Worm (Caenorhabditis elegans): ENCODE measurements around the gene enu-3.1.
A peak's percentile ranks its signal among the peaks of the same experiment; 100 is the strongest.

The enu-3.1 gene

DNA sequence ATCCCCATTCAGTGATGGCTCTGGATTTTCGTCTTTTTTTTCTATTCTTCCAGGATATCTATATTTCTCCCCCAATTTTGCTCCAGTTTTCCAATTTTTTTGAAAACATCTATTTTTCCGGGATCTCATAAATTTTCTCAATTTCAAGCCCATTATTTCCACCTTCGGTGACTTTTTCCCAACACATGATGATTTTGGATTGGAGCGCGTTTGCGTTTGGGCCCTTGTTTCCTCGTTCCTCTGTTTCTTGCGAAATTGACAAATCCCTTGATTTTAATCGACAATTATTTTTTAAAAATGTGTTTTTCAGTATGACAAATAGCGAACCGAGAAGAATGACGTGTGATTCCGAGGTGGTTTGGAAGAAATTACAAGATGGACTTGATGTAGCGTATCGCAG is 34.9 kb downstream of the enu-3.1 start, which contains the start of gene cul-1 (continued):
- no peak for TF ChIP-seq daf-16 (GFP tag; optimal IDR thresholded peaks at IDR 0.05)
- peak; percentile 11 for TF ChIP-seq daf-16 (tag; optimal IDR thresholded peaks at IDR 0.05)
- no peak for TF ChIP-seq zag-1 (tag; optimal IDR thresholded peaks at IDR 0.05)
- TF ChIP-seq daf-19 (GFP tag; conservative IDR thresholded peaks at IDR 0.05) = no peak
- TF ChIP-seq tag-97 (GFP tag; IDR thresholded peaks at IDR 0.05) = no peak
- TF ChIP-seq mes-2 (tag; optimal IDR thresholded peaks at IDR 0.05; ENCODE audit: poor library complexity, severe bottlenecking) = peak; percentile 23
- no peak for TF ChIP-seq ceh-44 (GFP tag; IDR thresholded peaks at IDR 0.05)
- TF ChIP-seq jun-1 (tag; optimal IDR thresholded peaks at IDR 0.05) = no peak
- no peak for TF ChIP-seq nhr-77 (tag; optimal IDR thresholded peaks at IDR 0.05)
- peak; percentile 72 for TF ChIP-seq hlh-30 (tag; optimal IDR thresholded peaks at IDR 0.05; ENCODE audit: insufficient read depth)
- TF ChIP-seq daf-8 (GFP tag; IDR thresholded peaks at IDR 0.05) = no peak
- TF ChIP-seq ceh-32 (tag; optimal IDR thresholded peaks at IDR 0.05; ENCODE audit: poor library complexity) = no peak
- no peak for TF ChIP-seq aha-1 (tag)
- no peak for TF ChIP-seq cey-2 (tag; optimal IDR thresholded peaks at IDR 0.05; ENCODE audit: borderline replicate concordance, insufficient read depth)
- no peak for TF ChIP-seq ztf-11 (tag; optimal IDR thresholded peaks at IDR 0.05)
- no peak for TF ChIP-seq daf-12 (tag; optimal IDR thresholded peaks at IDR 0.05)
- no peak for TF ChIP-seq T20F7.1 (GFP tag; optimal IDR thresholded peaks at IDR 0.05)
- no peak for TF ChIP-seq snpc-1.2 (GFP tag; IDR thresholded peaks at IDR 0.05)
- TF ChIP-seq nhr-11 (tag; optimal IDR thresholded peaks at IDR 0.05) = no peak
- TF ChIP-seq fos-1 (tag; optimal IDR thresholded peaks at IDR 0.05) = no peak

DNA sequence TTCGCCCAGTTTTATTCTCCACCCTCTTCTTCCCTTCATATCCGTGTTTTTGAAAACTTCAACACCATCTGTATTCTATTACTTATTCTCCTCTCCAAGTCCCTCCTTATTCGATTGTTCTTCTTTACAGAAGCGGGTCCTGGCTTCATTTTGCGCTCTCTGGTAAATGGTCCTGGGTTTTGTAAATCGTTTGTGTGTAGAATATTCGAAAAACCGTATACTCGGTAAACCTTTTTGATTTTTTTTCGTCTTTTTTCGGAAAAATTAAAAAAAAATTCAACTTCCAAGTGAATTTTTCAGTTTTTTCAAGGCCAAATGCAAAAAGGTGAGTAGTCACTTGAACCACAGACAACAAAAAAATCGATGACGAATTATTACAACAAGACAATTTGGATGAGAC is 38.9 kb downstream of the enu-3.1 start, which contains the start of gene D2045.9:
Gene D2045.9, plus strand, starts transcription at position 301 of the 400 bp plus-strand sequence.
- no peak for TF ChIP-seq spr-1 (tag; optimal IDR thresholded peaks at IDR 0.05)
- TF ChIP-seq nhr-102 (tag; optimal IDR thresholded peaks at IDR 0.05) = no peak
- TF ChIP-seq nhr-76 (tag; optimal IDR thresholded peaks at IDR 0.05) = no peak
- no peak for TF ChIP-seq dmd-9 (GFP tag; IDR thresholded peaks at IDR 0.05)

DNA sequence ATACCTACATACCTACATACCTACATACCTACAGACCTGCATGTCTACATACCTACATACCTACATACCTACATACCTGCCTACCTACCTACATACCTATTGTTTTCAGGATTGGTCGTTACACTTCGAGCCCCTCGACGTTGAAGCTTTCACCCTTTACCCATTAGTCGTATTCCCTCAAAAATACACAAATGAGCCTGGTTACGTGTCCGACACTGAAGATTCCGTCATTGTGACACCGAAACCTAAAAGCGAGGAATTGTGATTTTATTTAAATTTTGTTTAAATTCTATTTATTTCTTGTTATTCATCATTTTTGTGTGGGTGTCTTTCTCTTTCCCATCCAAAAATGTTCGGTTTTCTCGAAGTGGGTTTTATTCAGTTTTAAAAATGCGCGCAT is 43.1 kb downstream of the enu-3.1 start, which contains the start of gene D2045.7:
Gene D2045.7, plus strand, starts transcription at position 301 of the 400 bp plus-strand sequence.
- TF ChIP-seq aly-2 (tag; optimal IDR thresholded peaks at IDR 0.05) = no peak
- TF ChIP-seq lir-3 (tag; optimal IDR thresholded peaks at IDR 0.05) = no peak
- no peak for TF ChIP-seq F10B5.3 (tag; optimal IDR thresholded peaks at IDR 0.05)
- TF ChIP-seq zfp-3 (GFP tag; conservative IDR thresholded peaks at IDR 0.05) = no peak
- TF ChIP-seq daf-19 (GFP tag; conservative IDR thresholded peaks at IDR 0.05) = no peak

DNA sequence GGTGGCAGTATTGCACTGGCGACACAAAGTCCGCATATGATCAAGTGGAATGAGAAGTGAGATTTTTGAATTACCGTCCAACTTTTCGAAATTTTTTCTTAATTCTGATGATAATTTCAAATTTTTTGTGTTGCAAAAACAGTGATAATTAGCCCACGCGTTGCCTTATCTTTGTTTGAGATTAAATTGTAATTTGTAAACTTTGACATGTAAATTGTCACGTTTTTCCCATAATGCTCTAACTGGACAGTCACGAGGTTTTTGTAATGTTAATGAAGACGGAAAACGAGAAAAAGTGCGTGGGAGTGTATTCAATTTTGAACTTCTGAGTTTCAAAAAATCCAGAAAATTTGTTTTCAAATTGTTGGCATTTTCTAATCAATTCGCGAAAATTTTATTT is 45.4 kb downstream of the enu-3.1 start:
- TF ChIP-seq dve-1 (tag; optimal IDR thresholded peaks at IDR 0.05; ENCODE audit: insufficient read depth) (peak; percentile 64), spr-3 (GFP tag; optimal IDR thresholded peaks at IDR 0.05) (no peak), hlh-11 (tag; optimal IDR thresholded peaks at IDR 0.05) (peak; percentile 11), F37D6.2 (tag; optimal IDR thresholded peaks at IDR 0.05) (no peak), hlh-30 (tag; optimal IDR thresholded peaks at IDR 0.05; ENCODE audit: insufficient read depth) (peak; percentile 12), zfp-3 (GFP tag; conservative IDR thresholded peaks at IDR 0.05) (no peak), mes-2 (tag; optimal IDR thresholded peaks at IDR 0.05; ENCODE audit: poor library complexity, severe bottlenecking) (no peak), zag-1 (tag; optimal IDR thresholded peaks at IDR 0.05) (no peak), ceh-28 (tag; optimal IDR thresholded peaks at IDR 0.05) (no peak), rbr-2 (tag; optimal IDR thresholded peaks at IDR 0.05) (no peak), set-16 (GFP tag; IDR thresholded peaks at IDR 0.05) (no peak), dmd-8 (GFP tag; IDR thresholded peaks at IDR 0.05) (no peak), lin-29 (GFP tag; IDR thresholded peaks at IDR 0.05) (no peak), unc-62 (GFP tag; optimal IDR thresholded peaks at IDR 0.05 in 1 of 2) (peak in 1 of 2 experiments; percentile 93), unc-62 (tag; optimal IDR thresholded peaks at IDR 0.05) (no peak), lir-3 (tag; optimal IDR thresholded peaks at IDR 0.05) (no peak), nhr-111 (GFP tag; optimal IDR thresholded peaks at IDR 0.05) (no peak), unc-130 (GFP tag; optimal IDR thresholded peaks at IDR 0.05) (no peak), lin-15B (tag; optimal IDR thresholded peaks at IDR 0.05) (no peak), duxl-1 (tag; optimal IDR thresholded peaks at IDR 0.05; ENCODE audit: poor library complexity) (no peak), madf-5 (GFP tag; IDR thresholded peaks at IDR 0.05) (no peak), Y48G9A.11 (GFP tag; IDR thresholded peaks at IDR 0.05) (no peak), daf-12 (tag; optimal IDR thresholded peaks at IDR 0.05) (no peak), saeg-2 (GFP tag; IDR thresholded peaks at IDR 0.05) (no peak), ZK337.2 (GFP tag; IDR thresholded peaks at IDR 0.05) (no peak)

Data from whole organism, L4 larva.